Worm (Caenorhabditis elegans) whole organism, young adult: ENCODE data around the gene fipr-6.

Experiments used
- B0261.1 ChIP-seq: sonication (generic microtip); optimal IDR thresholded peaks from 2 replicates; lab custom pipeline; 2016; ENCODE audit warnings: mild to moderate bottlenecking, missing genetic modification characterization, moderate library complexity, missing compliant biosample characterization
- D2030.7 ChIP-seq: fragments of 200-800 bp; sonication (Bioruptor generic); IDR thresholded peaks from 2 replicates; pipeline ENCODE4 v1.3.6; 2022; ENCODE audit warnings: missing genetic modification reagents, missing genetic modification characterization, missing compliant biosample characterization
- F10E7.11 ChIP-seq: sonication (generic microtip); optimal IDR thresholded peaks from 2 replicates; lab custom pipeline; 2017; ENCODE audit warnings: mild to moderate bottlenecking, missing genetic modification characterization, moderate library complexity, missing compliant biosample characterization
- F39B2.1 ChIP-seq: fragments of 200-800 bp; sonication (Bioruptor generic); IDR thresholded peaks from 2 replicates; pipeline ENCODE4 v1.3.6; 2022; ENCODE audit warnings: missing genetic modification reagents, missing genetic modification characterization, missing compliant biosample characterization
- F49E8.2 ChIP-seq: sonication (generic microtip); optimal IDR thresholded peaks from 3 replicates; lab custom pipeline; 2017; ENCODE audit warnings: missing genetic modification characterization, mild to moderate bottlenecking, missing compliant biosample characterization, antibody characterized with exemption, moderate library complexity; ENCODE audit not compliant: insufficient read depth
- F52B5.7 ChIP-seq: sonication (generic microtip); optimal IDR thresholded peaks from 2 replicates; lab custom pipeline; 2016; ENCODE audit warnings: mild to moderate bottlenecking, missing genetic modification characterization, missing compliant biosample characterization
- F57A8.1 ChIP-seq: fragments of 200-800 bp; sonication (Bioruptor generic); optimal IDR thresholded peaks from 2 replicates; lab custom pipeline; 2018; ENCODE audit warnings: mild to moderate bottlenecking, missing genetic modification characterization, moderate library complexity, missing compliant biosample characterization
- F57C9.4 ChIP-seq: sonication (generic microtip); optimal IDR thresholded peaks from 2 replicates; lab custom pipeline; 2017; ENCODE audit warnings: mild to moderate bottlenecking, missing genetic modification characterization, missing compliant biosample characterization
- K12H6.12 ChIP-seq: fragments of 200-800 bp; sonication (Bioruptor generic); optimal IDR thresholded peaks from 2 replicates; lab custom pipeline; 2018; ENCODE audit warnings: mild to moderate bottlenecking, missing genetic modification characterization, missing compliant biosample characterization
- Y56A3A.18 ChIP-seq: fragments of 200-800 bp; sonication (Bioruptor generic); IDR thresholded peaks from 2 replicates; pipeline ENCODE4 v1.3.6; 2022; ENCODE audit warnings: missing genetic modification reagents, missing genetic modification characterization, missing compliant biosample characterization
- Y79H2A.3 ChIP-seq: fragments of 200-800 bp; sonication (Bioruptor generic); conservative IDR thresholded peaks from 2 replicates; pipeline ENCODE4 v1.3.6; 2022; ENCODE audit warnings: missing genetic modification reagents, missing genetic modification characterization, missing compliant biosample characterization
- Y95B8A.8 ChIP-seq: fragments of 200-800 bp; sonication (Bioruptor generic); IDR thresholded peaks from 2 replicates; pipeline ENCODE4 v1.3.6; 2022; ENCODE audit warnings: missing genetic modification reagents, missing genetic modification characterization, missing compliant biosample characterization
- ama-1 ChIP-seq, 3 experiments: fragments of 150-350 bp in 1 of 3; sonication (generic microtip) in 2 of 3; optimal IDR thresholded peaks; 2 replicates each; lab custom pipeline; 2014 to 2018; ENCODE audit warnings: missing biosample characterization in 2 of 3, missing genetic modification characterization in 2 of 3, missing genetic modification reagents in 2 of 3
- atf-7 ChIP-seq: sonication (generic microtip); optimal IDR thresholded peaks from 2 replicates; lab custom pipeline; 2017; ENCODE audit warnings: mild to moderate bottlenecking, missing genetic modification characterization, missing compliant biosample characterization
- attf-6 ChIP-seq: fragments of 200-800 bp; sonication (Bioruptor generic); IDR thresholded peaks from 2 replicates; pipeline ENCODE4 v1.3.6; 2022; ENCODE audit warnings: missing genetic modification reagents, missing genetic modification characterization, missing compliant biosample characterization
- ceh-79 ChIP-seq: sonication (generic microtip); optimal IDR thresholded peaks from 2 replicates; lab custom pipeline; 2017; ENCODE audit warnings: mild to moderate bottlenecking, missing genetic modification characterization, missing compliant biosample characterization
- ceh-91 ChIP-seq: fragments of 200-800 bp; sonication (Bioruptor generic); IDR thresholded peaks from 2 replicates; pipeline ENCODE4 v1.3.6; 2022; ENCODE audit warnings: missing genetic modification reagents, missing genetic modification characterization, missing compliant biosample characterization
- die-1 ChIP-seq: sonication (generic microtip); optimal IDR thresholded peaks from 2 replicates; lab custom pipeline; 2016; ENCODE audit warnings: missing genotype, mild to moderate bottlenecking, missing genetic modification characterization, missing compliant biosample characterization
- dox-1 ChIP-seq: fragments of 200-800 bp; sonication (Bioruptor generic); IDR thresholded peaks from 2 replicates; pipeline ENCODE4 v1.3.6; 2022; ENCODE audit warnings: missing genetic modification reagents, missing genetic modification characterization, missing compliant biosample characterization
- dpff-1 ChIP-seq: sonication (generic microtip); optimal IDR thresholded peaks from 2 replicates; lab custom pipeline; 2017; ENCODE audit warnings: mild to moderate bottlenecking, missing genetic modification characterization, missing compliant biosample characterization
- egl-18 ChIP-seq: fragments of 200-800 bp; sonication (Bioruptor generic); IDR thresholded peaks from 2 replicates; pipeline ENCODE4 v1.3.6; 2022; ENCODE audit warnings: missing genetic modification reagents, missing genetic modification characterization, missing compliant biosample characterization
- ekl-4 ChIP-seq: fragments of 200-800 bp; sonication (Bioruptor generic); IDR thresholded peaks from 2 replicates; pipeline ENCODE4 v1.3.6; 2022; ENCODE audit warnings: missing genetic modification reagents, missing genetic modification characterization, missing compliant biosample characterization
- fkh-3 ChIP-seq: sonication (generic microtip); optimal IDR thresholded peaks from 2 replicates; lab custom pipeline; 2016; ENCODE audit warnings: mild to moderate bottlenecking, missing genetic modification characterization, missing compliant biosample characterization
- hlh-26 ChIP-seq: fragments of 200-800 bp; sonication (Bioruptor generic); conservative IDR thresholded peaks from 2 replicates; pipeline ENCODE4 v1.3.6; 2022; ENCODE audit warnings: missing genetic modification reagents, missing genetic modification characterization, missing compliant biosample characterization
- hmg-1.2 ChIP-seq: fragments of 200-800 bp; sonication (Bioruptor generic); IDR thresholded peaks from 2 replicates; pipeline ENCODE4 v1.3.6; 2022; ENCODE audit warnings: missing genetic modification reagents, missing genetic modification characterization, missing compliant biosample characterization
- hrde-1 ChIP-seq: sonication (generic microtip); optimal IDR thresholded peaks from 2 replicates; lab custom pipeline; 2016; ENCODE audit warnings: missing genetic modification characterization, mild to moderate bottlenecking, missing compliant biosample characterization, moderate library complexity, missing genotype, missing genetic modification reagents, borderline replicate concordance
- let-607 ChIP-seq, 2 experiments: fragments of 200-800 bp in 1 of 2; sonication (Bioruptor generic) in 1 of 2; sonication (generic microtip) in 1 of 2; optimal IDR thresholded peaks; 2 replicates each; lab custom pipeline; 2016 to 2018; ENCODE audit warnings: mild to moderate bottlenecking in 2 of 2, missing compliant biosample characterization in 2 of 2, missing genetic modification characterization in 2 of 2, moderate library complexity in 2 of 2, missing genotype in 1 of 2
- lin-26 ChIP-seq: fragments of 200-800 bp; sonication (Bioruptor generic); IDR thresholded peaks from 2 replicates; pipeline ENCODE4 v1.3.6; 2022; ENCODE audit warnings: missing genetic modification reagents, missing genetic modification characterization, missing compliant biosample characterization
- lin-54 ChIP-seq: fragments of 200-800 bp; sonication (Bioruptor generic); optimal IDR thresholded peaks from 2 replicates; lab custom pipeline; 2018; ENCODE audit warnings: mild to moderate bottlenecking, missing genetic modification characterization, missing compliant biosample characterization
- madf-6 ChIP-seq: fragments of 200-800 bp; sonication (Bioruptor generic); IDR thresholded peaks from 2 replicates; pipeline ENCODE4 v1.3.6; 2022; ENCODE audit warnings: missing genetic modification reagents, missing genetic modification characterization, missing compliant biosample characterization
- mcd-1 ChIP-seq: fragments of 200-800 bp; sonication (Bioruptor generic); IDR thresholded peaks from 2 replicates; pipeline ENCODE4 v1.3.6; 2022; ENCODE audit warnings: missing genetic modification reagents, missing genetic modification characterization, missing compliant biosample characterization
- mes-4 ChIP-seq: sonication (generic microtip); optimal IDR thresholded peaks from 2 replicates; lab custom pipeline; 2016; ENCODE audit warnings: missing genotype, missing genetic modification characterization, missing compliant biosample characterization
- nfyb-1 ChIP-seq: fragments of 200-800 bp; sonication (Bioruptor generic); IDR thresholded peaks from 2 replicates; pipeline ENCODE4 v1.3.6; 2022; ENCODE audit warnings: missing genetic modification reagents, missing genetic modification characterization, missing compliant biosample characterization
- nhr-27 ChIP-seq: fragments of 200-800 bp; sonication (Bioruptor generic); optimal IDR thresholded peaks from 2 replicates; lab custom pipeline; 2018; ENCODE audit warnings: mild to moderate bottlenecking, missing genetic modification characterization, moderate library complexity, missing compliant biosample characterization
- nhr-90 ChIP-seq: sonication (generic microtip); optimal IDR thresholded peaks from 2 replicates; lab custom pipeline; 2016; ENCODE audit warnings: missing genotype, mild to moderate bottlenecking, missing genetic modification characterization, missing compliant biosample characterization
- pha-4 ChIP-seq: fragments of 150-350 bp; sonication (generic microtip); optimal IDR thresholded peaks from 2 replicates; lab custom pipeline; 2014; ENCODE audit warnings: missing biosample characterization, missing genetic modification reagents, missing genetic modification characterization
- rcor-1 ChIP-seq: fragments of 200-800 bp; sonication (Bioruptor generic); IDR thresholded peaks from 2 replicates; pipeline ENCODE4 v1.3.6; 2022; ENCODE audit warnings: missing genetic modification reagents, missing genetic modification characterization, missing compliant biosample characterization
- rec-8 ChIP-seq, 2 experiments: sonication (generic microtip); optimal IDR thresholded peaks; 2 replicates each; lab custom pipeline; 2016; ENCODE audit warnings: mild to moderate bottlenecking in 2 of 2, missing genetic modification characterization in 2 of 2, missing genetic modification reagents in 2 of 2, missing genotype in 2 of 2, missing biosample characterization in 1 of 2, missing compliant biosample characterization in 1 of 2, moderate library complexity in 1 of 2
- sea-2 ChIP-seq: fragments of 200-800 bp; sonication (Bioruptor generic); IDR thresholded peaks from 2 replicates; pipeline ENCODE4 v1.3.6; 2022; ENCODE audit warnings: missing genetic modification characterization, missing compliant biosample characterization
- snpc-4 ChIP-seq, 5 experiments: fragments of 150-350 bp in 1 of 5; sonication (generic microtip) in 4 of 5; optimal IDR thresholded peaks; 2 replicates each; lab custom pipeline; 2014 to 2018; ENCODE audit warnings: missing genetic modification characterization in 5 of 5, missing biosample characterization in 3 of 5, antibody characterized with exemption in 2 of 5, mild to moderate bottlenecking in 2 of 5, missing compliant biosample characterization in 2 of 5, missing genotype in 2 of 5, moderate library complexity in 2 of 5, missing genetic modification reagents in 1 of 5
- tbp1 ChIP-seq: fragments of 200-800 bp; sonication (Bioruptor generic); optimal IDR thresholded peaks from 2 replicates; lab custom pipeline; 2018; ENCODE audit warnings: mild to moderate bottlenecking, missing genetic modification characterization, missing compliant biosample characterization
- tlf-1 ChIP-seq: fragments of 200-800 bp; sonication (Bioruptor generic); optimal IDR thresholded peaks from 2 replicates; lab custom pipeline; 2018; ENCODE audit warnings: mild to moderate bottlenecking, missing genetic modification characterization, missing compliant biosample characterization
- xnd-1 ChIP-seq: sonication (generic microtip); optimal IDR thresholded peaks from 2 replicates; lab custom pipeline; 2016; ENCODE audit warnings: missing genotype, missing genetic modification reagents, missing genetic modification characterization, missing compliant biosample characterization
- ztf-18 ChIP-seq: sonication (generic microtip); optimal IDR thresholded peaks from 2 replicates; lab custom pipeline; 2016; ENCODE audit warnings: missing genotype, mild to moderate bottlenecking, missing genetic modification characterization, missing compliant biosample characterization
- ztf-25 ChIP-seq: fragments of 200-800 bp; sonication (Bioruptor generic); IDR thresholded peaks from 2 replicates; pipeline ENCODE4 v1.3.6; 2022; ENCODE audit warnings: missing genetic modification reagents, missing genetic modification characterization, missing compliant biosample characterization
- ztf-3 ChIP-seq: fragments of 200-800 bp; sonication (Bioruptor generic); optimal IDR thresholded peaks from 2 replicates; lab custom pipeline; 2018; ENCODE audit warnings: mild to moderate bottlenecking, missing genetic modification characterization, missing compliant biosample characterization

fipr-6 gene

DNA sequence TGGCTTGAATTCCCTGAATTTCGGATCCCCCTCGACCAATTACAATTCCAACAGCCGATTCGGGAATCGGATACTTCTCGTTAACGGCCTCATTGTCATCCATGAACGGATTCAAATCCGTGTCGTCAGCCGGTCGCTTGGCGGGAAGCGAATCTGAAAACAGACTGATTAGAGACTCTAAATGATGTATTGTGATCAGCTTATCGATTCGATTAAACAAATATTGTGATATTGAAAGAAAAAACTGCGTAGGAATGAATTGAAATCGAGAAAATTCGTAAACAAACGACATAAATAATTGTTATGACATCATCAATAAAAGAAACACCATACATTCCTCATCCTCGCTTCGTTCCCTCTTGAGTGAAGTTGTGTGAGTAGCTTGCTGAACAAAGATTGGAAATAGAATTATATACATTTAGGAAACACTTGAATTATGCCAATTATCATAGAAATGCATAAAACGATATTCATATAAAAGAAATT, 7.0 kb downstream of the fipr-6 start:
- TF ChIP-seq Y95B8A.8 (GFP tag; lab: Robert Waterston, UW) (peak; percentile 85; the same call in 1 of the 2 replicates), ceh-79 (tag; lab: Kevin White, UChicago) (peak; percentile 83), lin-26 (GFP tag; lab: Robert Waterston, UW) (peak; percentile 64), lin-54 (peak; percentile 33), K12H6.12 (no peak), madf-6 (GFP tag; lab: Robert Waterston, UW) (peak; percentile 75), dox-1 (GFP tag; lab: Robert Waterston, UW) (peak; percentile 30; the same call in 1 of the 2 replicates), ceh-91 (peak; percentile 14; the same call in 1 of the 2 replicates), die-1 (tag; lab: Kevin White, UChicago) (peak; percentile 27), hlh-26 (GFP tag; lab: Robert Waterston, UW) (no peak), F52B5.7 (tag; lab: Kevin White, UChicago) (peak; percentile 91), F57A8.1 (no peak), fkh-3 (peak; percentile 54), F39B2.1 (GFP tag; lab: Robert Waterston, UW) (no peak; the same call in 1 of the 2 replicates), nfyb-1 (GFP tag; lab: Robert Waterston, UW) (0 out of 2 replicates have a peak, but pooled peaks have one; percentile 64), sea-2 (GFP tag; lab: Robert Waterston, UW) (no peak), nhr-90 (no peak), B0261.1 (tag; lab: Kevin White, UChicago) (peak; percentile 9), hmg-1.2 (GFP tag; lab: Robert Waterston, UW) (peak; percentile 29; the same call in 1 of the 2 replicates), ama-1 (optimal IDR thresholded peaks at IDR 0.05; lab: Kevin White, UChicago) (no peak), ama-1 (GFP tag; optimal IDR thresholded peaks at IDR 0.05; lab: Kevin White, UChicago) (no peak), tlf-1 (GFP tag; lab: Kevin White, UChicago) (peak; percentile 1), ztf-3 (GFP tag; lab: Kevin White, UChicago) (no peak), rec-8 (tag; optimal IDR thresholded peaks at IDR 0.05; lab: Kevin White, UChicago) (peak in 1 of 2 experiments; percentile 0), snpc-4 (GFP tag; optimal IDR thresholded peaks at IDR 0.05; lab: Kevin White, UChicago) (no peak), snpc-4 (tag; optimal IDR thresholded peaks at IDR 0.05; lab: Kevin White, UChicago) (peak in 1 of 4 experiments; percentile 2), Y79H2A.3 (GFP tag; lab: Robert Waterston, UW) (peak; percentile 95), ztf-18 (tag; lab: Kevin White, UChicago) (peak; percentile 7), ztf-25 (GFP tag; lab: Robert Waterston, UW) (peak; percentile 85), F57C9.4 (no peak), egl-18 (no peak), tbp1 (GFP tag; lab: Kevin White, UChicago) (peak; percentile 45), mes-4 (tag; lab: Kevin White, UChicago) (peak; percentile 30), D2030.7 (GFP tag; lab: Robert Waterston, UW) (0 out of 2 replicates have a peak, but pooled peaks have one; percentile 36), hrde-1 (peak; percentile 77), Y56A3A.18 (GFP tag; lab: Robert Waterston, UW) (peak; percentile 59), ekl-4 (GFP tag; lab: Robert Waterston, UW) (peak; percentile 89), F10E7.11 (peak; percentile 93), F49E8.2 (tag; lab: Kevin White, UChicago) (peak; percentile 58), nhr-27 (tag; lab: Kevin White, UChicago) (peak; percentile 82), rcor-1 (GFP tag; lab: Robert Waterston, UW) (peak; percentile 27; the same call in 1 of the 2 replicates), atf-7 (peak; percentile 73), pha-4 (tag; lab: Kevin White, UChicago) (no peak), mcd-1 (GFP tag; lab: Robert Waterston, UW) (no peak), let-607 (tag; optimal IDR thresholded peaks at IDR 0.05; lab: Kevin White, UChicago) (no peak), attf-6 (GFP tag; lab: Robert Waterston, UW) (peak; percentile 73; the same call in 1 of the 2 replicates), dpff-1 (tag; lab: Kevin White, UChicago) (peak; percentile 93), xnd-1 (tag; lab: Kevin White, UChicago) (peak; percentile 28)
